Worm (Caenorhabditis elegans): ENCODE results near the gene srx-117.

srx-117 gene

ce11 chrV:5677947-5678346, 33.7 kb downstream of the srx-117 start:
- no peak for TF ChIP-seq ztf-11 (tag; optimal IDR thresholded peaks at IDR 0.05)

DNA sequence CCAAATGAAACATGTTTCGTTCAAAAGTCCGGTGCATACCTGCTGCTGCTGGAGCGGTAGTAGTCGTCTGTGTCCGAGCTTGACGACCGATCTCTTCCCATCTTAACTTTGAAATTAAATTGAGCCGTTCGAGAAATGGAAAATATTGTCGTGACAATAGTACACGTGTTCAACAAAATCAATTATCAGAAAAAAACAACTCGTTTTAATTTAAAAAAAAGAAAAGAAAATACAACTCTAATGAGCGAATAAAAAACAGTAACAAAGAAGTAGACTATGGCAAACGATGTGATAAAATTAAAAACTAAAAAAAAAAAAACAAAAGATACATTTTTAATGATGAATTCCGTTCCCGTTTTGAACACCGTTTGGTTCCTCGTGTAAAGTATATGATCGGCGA, 38.3 kb downstream of the srx-117 start, which contains the start of gene prp-39:
Gene prp-39, minus strand, starts transcription at position 101 of the 400 bp plus-strand sequence.
- TF ChIP-seq lin-13 (GFP tag; optimal IDR thresholded peaks at IDR 0.05) (no peak), crh-2 (tag; optimal IDR thresholded peaks at IDR 0.05) (no peak), F13H6.1 (tag; optimal IDR thresholded peaks at IDR 0.05) (no peak), ztf-1 (GFP tag; conservative IDR thresholded peaks at IDR 0.05) (no peak), gmeb-1 (tag; optimal IDR thresholded peaks at IDR 0.05) (no peak), aly-2 (tag; optimal IDR thresholded peaks at IDR 0.05) (no peak), ZK546.5 (tag; optimal IDR thresholded peaks at IDR 0.05) (no peak), skn-1 (tag; optimal IDR thresholded peaks at IDR 0.05) (no peak), egl-27 (tag; optimal IDR thresholded peaks at IDR 0.05) (no peak), alr-1 (tag; optimal IDR thresholded peaks at IDR 0.05) (no peak), Y55F3AM.14 (GFP tag; optimal IDR thresholded peaks at IDR 0.05) (no peak), nhr-10 (tag; optimal IDR thresholded peaks at IDR 0.05) (no peak)

ce11 chrV:5684534-5684933, 40.3 kb downstream of the srx-117 start, which contains the start of the genes hmgs-1 and F25B4.4:
Gene hmgs-1 (minus strand): TSS chrV:5684589.
Gene F25B4.4 (plus strand): TSS chrV:5684873.
- TF ChIP-seq gmeb-1 (tag; optimal IDR thresholded peaks at IDR 0.05) (peak; percentile 88), ztf-4 (tag; optimal IDR thresholded peaks at IDR 0.05) (peak; percentile 87), F13H6.1 (tag; optimal IDR thresholded peaks at IDR 0.05) (peak; percentile 89), unc-55 (GFP tag; optimal IDR thresholded peaks at IDR 0.05) (peak; percentile 97), nhr-6 (tag; optimal IDR thresholded peaks at IDR 0.05) (peak; percentile 80), ZK546.5 (tag; optimal IDR thresholded peaks at IDR 0.05) (peak; percentile 32), ztf-1 (GFP tag; conservative IDR thresholded peaks at IDR 0.05) (no peak), mab-5 (tag; optimal IDR thresholded peaks at IDR 0.05) (peak; percentile 95), crh-2 (tag; optimal IDR thresholded peaks at IDR 0.05) (peak; percentile 94), egl-27 (tag; optimal IDR thresholded peaks at IDR 0.05) (peak; percentile 91), C34F6.9 (tag; optimal IDR thresholded peaks at IDR 0.05) (peak; percentile 93), nhr-11 (tag; optimal IDR thresholded peaks at IDR 0.05) (no peak), lin-13 (GFP tag; optimal IDR thresholded peaks at IDR 0.05) (peak; percentile 91), blmp-1 (tag; optimal IDR thresholded peaks at IDR 0.05; ENCODE audit: insufficient read depth) (peak; percentile 78), alr-1 (tag; optimal IDR thresholded peaks at IDR 0.05) (no peak), lsy-2 (tag; optimal IDR thresholded peaks at IDR 0.05) (peak; percentile 84 to 95), nhr-237 (tag; optimal IDR thresholded peaks at IDR 0.05) (no peak), Y55F3AM.14 (GFP tag; optimal IDR thresholded peaks at IDR 0.05) (peak; percentile 34), nhr-10 (tag; optimal IDR thresholded peaks at IDR 0.05) (peak; percentile 72), zag-1 (tag; optimal IDR thresholded peaks at IDR 0.05) (peak; percentile 83), nhr-129 (tag; optimal IDR thresholded peaks at IDR 0.05) (peak; percentile 93), elt-3 (tag; optimal IDR thresholded peaks at IDR 0.05) (no peak), unc-39 (tag; optimal IDR thresholded peaks at IDR 0.05) (no peak), nhr-12 (tag; optimal IDR thresholded peaks at IDR 0.05) (no peak), fos-1 (tag; optimal IDR thresholded peaks at IDR 0.05) (peak; percentile 83), snpc-4 (tag; optimal IDR thresholded peaks at IDR 0.05) (peak; percentile 68), elt-1 (tag; optimal IDR thresholded peaks at IDR 0.05) (no peak), lin-11 (tag; optimal IDR thresholded peaks at IDR 0.05) (peak; percentile 81), R02D3.7 (tag; optimal IDR thresholded peaks at IDR 0.05) (peak; percentile 99), sma-3 (GFP tag; optimal IDR thresholded peaks at IDR 0.05) (peak; percentile 89), nhr-21 (tag; optimal IDR thresholded peaks at IDR 0.05) (peak; percentile 87), ama-1 (optimal IDR thresholded peaks at IDR 0.05) (peak; percentile 57), ceh-16 (tag; optimal IDR thresholded peaks at IDR 0.05) (no peak), ceh-82 (tag; optimal IDR thresholded peaks at IDR 0.05) (peak; percentile 17), unc-62 (GFP tag; optimal IDR thresholded peaks at IDR 0.05) (peak; percentile 49), nhr-77 (tag; optimal IDR thresholded peaks at IDR 0.05) (peak; percentile 47), nhr-23 (tag; optimal IDR thresholded peaks at IDR 0.05) (no peak), peb-1 (tag; optimal IDR thresholded peaks at IDR 0.05) (no peak), aly-2 (tag; optimal IDR thresholded peaks at IDR 0.05) (no peak), mbf-1 (tag; optimal IDR thresholded peaks at IDR 0.05) (no peak), dmd-4 (tag; optimal IDR thresholded peaks at IDR 0.05) (peak; percentile 21), ztf-11 (tag; optimal IDR thresholded peaks at IDR 0.05) (no peak), lin-39 (tag; optimal IDR thresholded peaks at IDR 0.05) (peak; percentile 61), nhr-25 (tag; optimal IDR thresholded peaks at IDR 0.05) (peak; percentile 93), mdl-1 (tag; optimal IDR thresholded peaks at IDR 0.05) (no peak), skn-1 (tag; optimal IDR thresholded peaks at IDR 0.05) (peak; percentile 21), sma-9 (GFP tag; optimal IDR thresholded peaks at IDR 0.05) (peak; percentile 95), sma-9 (tag; optimal IDR thresholded peaks at IDR 0.05) (no peak), sem-4 (tag; optimal IDR thresholded peaks at IDR 0.05) (peak; percentile 77)

Data from whole organism, L2 larva.